Worm (Caenorhabditis elegans) whole organism, L2 larva: ENCODE data around the gene srx-88.

Source experiments
- C34F6.9 ChIP-seq: fragments of 150-350 bp; optimal IDR thresholded peaks from 2 replicates; lab custom pipeline; 2014; ENCODE audit warnings: missing biosample characterization, missing genetic modification characterization
- F13H6.1 ChIP-seq: sonication (generic microtip); optimal IDR thresholded peaks from 2 replicates; lab custom pipeline; 2016; ENCODE audit warnings: missing genetic modification characterization, missing compliant biosample characterization
- R02D3.7 ChIP-seq: fragments of 150-350 bp; optimal IDR thresholded peaks from 2 replicates; lab custom pipeline; 2014; ENCODE audit warnings: missing biosample characterization, missing genetic modification characterization
- ZK546.5 ChIP-seq: sonication (generic microtip); optimal IDR thresholded peaks from 2 replicates; lab custom pipeline; 2017; ENCODE audit warnings: missing biosample characterization, missing genetic modification characterization
- alr-1 ChIP-seq: fragments of 150-350 bp; optimal IDR thresholded peaks from 2 replicates; lab custom pipeline; 2014; ENCODE audit warnings: missing biosample characterization, missing genetic modification characterization
- aly-2 ChIP-seq: fragments of 150-350 bp; optimal IDR thresholded peaks from 2 replicates; lab custom pipeline; 2014; ENCODE audit warnings: missing biosample characterization, missing genetic modification characterization
- ama-1 ChIP-seq: fragments of 150-350 bp; optimal IDR thresholded peaks from 2 replicates; lab custom pipeline; 2018; ENCODE audit warnings: inconsistent platforms
- blmp-1 ChIP-seq: sonication (generic microtip); optimal IDR thresholded peaks from 2 replicates; lab custom pipeline; 2017; ENCODE audit warnings: missing genetic modification characterization, mild to moderate bottlenecking, missing compliant biosample characterization, antibody characterized with exemption, moderate library complexity; ENCODE audit not compliant: insufficient read depth
- ceh-16 ChIP-seq: fragments of 150-350 bp; optimal IDR thresholded peaks from 2 replicates; lab custom pipeline; 2014; ENCODE audit warnings: missing biosample characterization, missing genetic modification characterization
- ceh-82 ChIP-seq: fragments of 150-350 bp; optimal IDR thresholded peaks from 2 replicates; lab custom pipeline; 2014; ENCODE audit warnings: missing biosample characterization, missing genetic modification characterization
- crh-2 ChIP-seq: sonication (generic microtip); optimal IDR thresholded peaks from 2 replicates; lab custom pipeline; 2017; ENCODE audit warnings: missing biosample characterization, missing genetic modification characterization
- elt-1 ChIP-seq: fragments of 150-350 bp; optimal IDR thresholded peaks from 2 replicates; lab custom pipeline; 2014; ENCODE audit warnings: missing biosample characterization, missing genetic modification characterization
- elt-3 ChIP-seq: sonication (generic microtip); optimal IDR thresholded peaks from 2 replicates; lab custom pipeline; 2017; ENCODE audit warnings: missing biosample characterization, missing genetic modification characterization
- fos-1 ChIP-seq: fragments of 150-350 bp; optimal IDR thresholded peaks from 2 replicates; lab custom pipeline; 2014; ENCODE audit warnings: missing biosample characterization, missing genetic modification characterization
- lin-11 ChIP-seq: fragments of 150-350 bp; sonication (generic microtip); optimal IDR thresholded peaks from 2 replicates; lab custom pipeline; 2014; ENCODE audit warnings: missing biosample characterization, missing genetic modification characterization, inconsistent platforms, mixed read lengths
- lin-13 ChIP-seq: fragments of 150-350 bp; optimal IDR thresholded peaks from 2 replicates; lab custom pipeline; 2014; ENCODE audit warnings: missing biosample characterization, missing genetic modification reagents, missing genetic modification characterization
- lin-39 ChIP-seq: fragments of 150-350 bp; optimal IDR thresholded peaks from 2 replicates; lab custom pipeline; 2014; ENCODE audit warnings: missing biosample characterization, missing genetic modification reagents, missing genetic modification characterization
- lsy-2 ChIP-seq, 2 experiments: fragments of 150-350 bp in 1 of 2; sonication (generic microtip) in 1 of 2; optimal IDR thresholded peaks; 2 replicates each; lab custom pipeline; 2014 to 2017; ENCODE audit warnings: missing biosample characterization in 2 of 2, missing genetic modification characterization in 2 of 2
- mab-5 ChIP-seq: fragments of 150-350 bp; optimal IDR thresholded peaks from 2 replicates; lab custom pipeline; 2014; ENCODE audit warnings: missing biosample characterization, missing genetic modification characterization
- mbf-1 ChIP-seq: sonication (generic microtip); optimal IDR thresholded peaks from 2 replicates; lab custom pipeline; 2017; ENCODE audit warnings: missing biosample characterization, missing genetic modification characterization
- nhr-10 ChIP-seq: sonication (generic microtip); optimal IDR thresholded peaks from 2 replicates; lab custom pipeline; 2017; ENCODE audit warnings: missing biosample characterization, missing genetic modification characterization
- nhr-11 ChIP-seq: fragments of 150-350 bp; optimal IDR thresholded peaks from 2 replicates; lab custom pipeline; 2014; ENCODE audit warnings: missing biosample characterization, missing genetic modification characterization
- nhr-12 ChIP-seq: fragments of 150-350 bp; optimal IDR thresholded peaks from 2 replicates; lab custom pipeline; 2014; ENCODE audit warnings: missing biosample characterization, missing genetic modification characterization
- nhr-129 ChIP-seq: fragments of 150-350 bp; optimal IDR thresholded peaks from 2 replicates; lab custom pipeline; 2014; ENCODE audit warnings: missing biosample characterization, missing genetic modification characterization
- nhr-23 ChIP-seq: fragments of 150-350 bp; optimal IDR thresholded peaks from 2 replicates; lab custom pipeline; 2014; ENCODE audit warnings: missing biosample characterization, missing genetic modification reagents, missing genetic modification characterization
- nhr-237 ChIP-seq: fragments of 150-350 bp; optimal IDR thresholded peaks from 2 replicates; lab custom pipeline; 2014; ENCODE audit warnings: missing biosample characterization, missing genetic modification characterization
- nhr-25 ChIP-seq: fragments of 150-350 bp; sonication (generic microtip); optimal IDR thresholded peaks from 3 replicates; lab custom pipeline; 2014; ENCODE audit warnings: missing biosample characterization, missing genetic modification characterization
- nhr-6 ChIP-seq: fragments of 150-350 bp; optimal IDR thresholded peaks from 2 replicates; lab custom pipeline; 2014; ENCODE audit warnings: missing biosample characterization, missing genetic modification characterization
- nhr-77 ChIP-seq: fragments of 150-350 bp; optimal IDR thresholded peaks from 2 replicates; lab custom pipeline; 2014; ENCODE audit warnings: missing biosample characterization, missing genetic modification characterization
- peb-1 ChIP-seq: fragments of 150-350 bp; optimal IDR thresholded peaks from 2 replicates; lab custom pipeline; 2014; ENCODE audit warnings: missing biosample characterization, missing genetic modification characterization
- sem-4 ChIP-seq: fragments of 150-350 bp; optimal IDR thresholded peaks from 2 replicates; lab custom pipeline; 2014; ENCODE audit warnings: missing biosample characterization, missing genetic modification reagents, missing genetic modification characterization
- skn-1 ChIP-seq: sonication (generic microtip); optimal IDR thresholded peaks from 2 replicates; lab custom pipeline; 2017; ENCODE audit warnings: missing biosample characterization, missing genetic modification characterization
- sma-3 ChIP-seq: sonication (generic microtip); optimal IDR thresholded peaks from 2 replicates; lab custom pipeline; 2016; ENCODE audit warnings: missing genetic modification reagents, missing genetic modification characterization, missing compliant biosample characterization
- sma-9 ChIP-seq, 2 experiments: fragments of 150-350 bp in 1 of 2; sonication (generic microtip) in 1 of 2; optimal IDR thresholded peaks; 2 replicates each; lab custom pipeline; 2014 to 2016; ENCODE audit warnings: missing genetic modification characterization in 2 of 2, mild to moderate bottlenecking in 1 of 2, missing biosample characterization in 1 of 2, missing compliant biosample characterization in 1 of 2, missing genetic modification reagents in 1 of 2, moderate library complexity in 1 of 2
- snpc-4 ChIP-seq: fragments of 150-350 bp; optimal IDR thresholded peaks from 2 replicates; lab custom pipeline; 2014; ENCODE audit warnings: missing biosample characterization, missing genetic modification characterization
- unc-62 ChIP-seq: fragments of 150-350 bp; optimal IDR thresholded peaks from 2 replicates; lab custom pipeline; 2014; ENCODE audit warnings: missing biosample characterization, missing genetic modification reagents, missing genetic modification characterization
- zag-1 ChIP-seq: fragments of 150-350 bp; optimal IDR thresholded peaks from 2 replicates; lab custom pipeline; 2014; ENCODE audit warnings: missing biosample characterization, missing genetic modification characterization
- ztf-1 ChIP-seq: fragments of 200-800 bp; sonication (Bioruptor generic); conservative IDR thresholded peaks from 2 replicates; pipeline ENCODE4 v1.3.6; 2022; ENCODE audit warnings: missing genetic modification characterization, missing compliant biosample characterization
- ztf-11 ChIP-seq: sonication (generic microtip); optimal IDR thresholded peaks from 2 replicates; lab custom pipeline; 2017; ENCODE audit warnings: missing biosample characterization, missing genetic modification characterization
- ztf-4 ChIP-seq: fragments of 150-350 bp; optimal IDR thresholded peaks from 2 replicates; lab custom pipeline; 2014; ENCODE audit warnings: missing biosample characterization, missing genetic modification characterization

The srx-88 gene

ce11 chrV:11539502-11539901, 43.8 kb upstream of the srx-88 start:
- TF ChIP-seq F13H6.1 (tag; lab: Kevin White, UChicago): no peak

- TF ChIP-seq sem-4 (tag; lab: Kevin White, UChicago): no peak
- no peak for TF ChIP-seq skn-1
- no peak for TF ChIP-seq lsy-2 (tag; optimal IDR thresholded peaks at IDR 0.05; lab: Kevin White, UChicago)
- no peak for TF ChIP-seq nhr-11 (tag; lab: Kevin White, UChicago)
- TF ChIP-seq mbf-1: no peak
- TF ChIP-seq nhr-25 (tag; lab: Kevin White, UChicago): no peak
- no peak for TF ChIP-seq snpc-4 (tag; lab: Kevin White, UChicago)
- TF ChIP-seq nhr-6 (tag; lab: Kevin White, UChicago): no peak
- TF ChIP-seq mab-5 (tag; lab: Kevin White, UChicago): no peak
- TF ChIP-seq R02D3.7: no peak
- TF ChIP-seq nhr-237 (tag; lab: Kevin White, UChicago): no peak
- TF ChIP-seq ztf-4 (tag; lab: Kevin White, UChicago): no peak
- TF ChIP-seq elt-1 (tag; lab: Kevin White, UChicago): no peak
These were observed 42.0 kb upstream of the srx-88 start for ce11 chrV:11541284-11541683.

ce11 chrV:11543564-11543963, 39.7 kb upstream of the srx-88 start, which contains the start of gene F38B7.2:
F38B7.2 (plus strand) TSS chrV:11543963.
- no peak for TF ChIP-seq elt-3
- no peak for TF ChIP-seq skn-1
- TF ChIP-seq lin-13 (GFP tag; lab: Kevin White, UChicago): no peak
- no peak for TF ChIP-seq C34F6.9 (tag; lab: Kevin White, UChicago)
- no peak for TF ChIP-seq ceh-16 (tag; lab: Kevin White, UChicago)
- TF ChIP-seq unc-62 (GFP tag; lab: Kevin White, UChicago): no peak
- no peak for TF ChIP-seq nhr-77 (tag; lab: Kevin White, UChicago)
- TF ChIP-seq alr-1 (tag; lab: Kevin White, UChicago): no peak
- TF ChIP-seq nhr-23 (tag; lab: Kevin White, UChicago): no peak
- TF ChIP-seq ztf-11 (tag; lab: Kevin White, UChicago): no peak
- TF ChIP-seq mab-5 (tag; lab: Kevin White, UChicago): no peak
- no peak for TF ChIP-seq ztf-4 (tag; lab: Kevin White, UChicago)
- TF ChIP-seq nhr-12 (tag; lab: Kevin White, UChicago): no peak
- peak; percentile 23 for TF ChIP-seq fos-1
- peak; percentile 32 for TF ChIP-seq crh-2
- TF ChIP-seq ama-1 (lab: Kevin White, UChicago): no peak
- TF ChIP-seq peb-1: no peak
- TF ChIP-seq nhr-237 (tag; lab: Kevin White, UChicago): no peak
- no peak for TF ChIP-seq nhr-10 (tag; lab: Kevin White, UChicago)
- TF ChIP-seq mbf-1: no peak
- no peak for TF ChIP-seq ZK546.5 (tag; lab: Kevin White, UChicago)
- TF ChIP-seq snpc-4 (tag; lab: Kevin White, UChicago): no peak
- TF ChIP-seq lin-11 (tag; lab: Kevin White, UChicago): no peak
- TF ChIP-seq blmp-1 (tag; lab: Kevin White, UChicago): peak; percentile 65
- no peak for TF ChIP-seq lin-39 (tag; lab: Kevin White, UChicago)
- no peak for TF ChIP-seq lsy-2 (tag; optimal IDR thresholded peaks at IDR 0.05; lab: Kevin White, UChicago)
- TF ChIP-seq elt-1 (tag; lab: Kevin White, UChicago): no peak
- TF ChIP-seq nhr-25 (tag; lab: Kevin White, UChicago): peak; percentile 86
- no peak for TF ChIP-seq zag-1
- peak; percentile 54 for TF ChIP-seq sma-3 (GFP tag; lab: Kevin White, UChicago)
- no peak for TF ChIP-seq nhr-129 (tag; lab: Kevin White, UChicago)
- no peak for TF ChIP-seq sem-4 (tag; lab: Kevin White, UChicago)
- no peak for TF ChIP-seq ceh-82 (tag; lab: Kevin White, UChicago)
- no peak for TF ChIP-seq ztf-1 (GFP tag; lab: Robert Waterston, UW)
- TF ChIP-seq aly-2 (tag; lab: Kevin White, UChicago): no peak
- peak; percentile 54 for TF ChIP-seq sma-9 (GFP tag; optimal IDR thresholded peaks at IDR 0.05; lab: Kevin White, UChicago)
- TF ChIP-seq sma-9 (tag; optimal IDR thresholded peaks at IDR 0.05; lab: Kevin White, UChicago): no peak
